Worm (Caenorhabditis elegans) whole organism, L1 larva: ENCODE measurements around the gene F33D4.6.

Experiments used
- C34B4.2 ChIP-seq: sonication (generic microtip); optimal IDR thresholded peaks from 2 replicates; lab custom pipeline; 2017; ENCODE audit warnings: mild to moderate bottlenecking, missing genetic modification characterization, missing compliant biosample characterization
- aha-1 ChIP-seq: fragments of 150-350 bp; optimal IDR thresholded peaks from 2 replicates; lab custom pipeline; 2014; ENCODE audit warnings: missing biosample characterization, missing genetic modification characterization
- aly-2 ChIP-seq: fragments of 150-350 bp; optimal IDR thresholded peaks from 2 replicates; lab custom pipeline; 2014; ENCODE audit warnings: missing biosample characterization, missing genetic modification characterization
- ama-1 ChIP-seq: fragments of 150-350 bp; optimal IDR thresholded peaks from 2 replicates; lab custom pipeline; 2014
- blmp-1 ChIP-seq: fragments of 150-350 bp; optimal IDR thresholded peaks from 2 replicates; lab custom pipeline; 2014; ENCODE audit warnings: missing biosample characterization, missing genetic modification characterization
- ceh-63 ChIP-seq: fragments of 200-800 bp; sonication (Bioruptor generic); optimal IDR thresholded peaks from 2 replicates; lab custom pipeline; 2018; ENCODE audit warnings: mild to moderate bottlenecking, missing genetic modification characterization, missing compliant biosample characterization
- ceh-8 ChIP-seq: fragments of 200-800 bp; sonication (Bioruptor generic); optimal IDR thresholded peaks from 2 replicates; lab custom pipeline; 2018; ENCODE audit warnings: mild to moderate bottlenecking, missing genetic modification characterization, moderate library complexity, missing compliant biosample characterization
- ceh-82 ChIP-seq, 3 experiments: fragments of 150-350 bp in 1 of 3; sonication (generic microtip) in 2 of 3; optimal IDR thresholded peaks; 2 replicates each; lab custom pipeline; 2014 to 2017; ENCODE audit warnings: missing biosample characterization in 3 of 3, missing genetic modification characterization in 3 of 3
- ces-1 ChIP-seq: fragments of 150-350 bp; optimal IDR thresholded peaks from 2 replicates; lab custom pipeline; 2014; ENCODE audit warnings: missing biosample characterization, missing genetic modification reagents, missing genetic modification characterization
- dpl-1 ChIP-seq, 3 experiments: fragments of 150-350 bp in 2 of 3; sonication (generic microtip) in 1 of 3; optimal IDR thresholded peaks; 2 replicates each; lab custom pipeline; 2014 to 2017; ENCODE audit warnings: missing biosample characterization in 3 of 3, missing genetic modification characterization in 3 of 3, missing genetic modification reagents in 3 of 3
- efl-1 ChIP-seq, 4 experiments: fragments of 150-350 bp; optimal IDR thresholded peaks in 3 of 4; peaks in 1 of 4; 1 replicate in 1 of 4; 2 replicates in 3 of 4; lab custom pipeline; 2014; ENCODE audit warnings: missing biosample characterization in 2 of 4, missing genetic modification characterization in 2 of 4, missing genetic modification reagents in 2 of 4
- egl-27 ChIP-seq, 2 experiments: fragments of 150-350 bp in 1 of 2; sonication (generic microtip); optimal IDR thresholded peaks; 3 replicates each; lab custom pipeline; 2017 to 2018; ENCODE audit warnings: missing biosample characterization in 2 of 2, missing genetic modification characterization in 2 of 2, missing genetic modification reagents in 2 of 2
- elt-2 ChIP-seq: sonication (generic microtip); optimal IDR thresholded peaks from 2 replicates; lab custom pipeline; 2016; ENCODE audit warnings: missing genetic modification characterization, mild to moderate bottlenecking, inconsistent platforms, missing compliant biosample characterization, missing genetic modification reagents
- fkh-10 ChIP-seq: sonication (generic microtip); optimal IDR thresholded peaks from 2 replicates; lab custom pipeline; 2017; ENCODE audit warnings: missing biosample characterization, missing genetic modification reagents, missing genetic modification characterization
- fkh-4 ChIP-seq: sonication (generic microtip); optimal IDR thresholded peaks from 2 replicates; lab custom pipeline; 2016; ENCODE audit warnings: missing compliant biosample characterization, missing genetic modification characterization, borderline replicate concordance
- fkh-8 ChIP-seq: sonication (generic microtip); optimal IDR thresholded peaks from 2 replicates; lab custom pipeline; 2016; ENCODE audit warnings: mild to moderate bottlenecking, missing genetic modification characterization, missing compliant biosample characterization
- fos-1 ChIP-seq: fragments of 150-350 bp; optimal IDR thresholded peaks from 2 replicates; lab custom pipeline; 2014; ENCODE audit warnings: missing biosample characterization, missing genetic modification characterization
- hlh-4 ChIP-seq: sonication (generic microtip); optimal IDR thresholded peaks from 2 replicates; lab custom pipeline; 2016; ENCODE audit warnings: mild to moderate bottlenecking, missing genetic modification characterization, missing compliant biosample characterization
- hpl-2 ChIP-seq: fragments of 150-350 bp; optimal IDR thresholded peaks from 2 replicates; lab custom pipeline; 2014; ENCODE audit warnings: missing biosample characterization, missing genetic modification reagents, missing genetic modification characterization
- irx-1 ChIP-seq: sonication (generic microtip); optimal IDR thresholded peaks from 2 replicates; lab custom pipeline; 2016; ENCODE audit warnings: missing genetic modification characterization, missing compliant biosample characterization
- lin-13 ChIP-seq: fragments of 150-350 bp; optimal IDR thresholded peaks from 2 replicates; lab custom pipeline; 2014; ENCODE audit warnings: missing biosample characterization, missing genetic modification reagents, missing genetic modification characterization
- lin-14 ChIP-seq: fragments of 200-800 bp; sonication (Bioruptor generic); optimal IDR thresholded peaks from 2 replicates; lab custom pipeline; 2018; ENCODE audit warnings: mild to moderate bottlenecking, missing genetic modification characterization, moderate library complexity, missing compliant biosample characterization
- lin-15B ChIP-seq: fragments of 150-350 bp; sonication (generic microtip); optimal IDR thresholded peaks from 3 replicates; lab custom pipeline; 2014; ENCODE audit warnings: missing biosample characterization, missing genetic modification characterization
- lin-39 ChIP-seq: fragments of 150-350 bp; optimal IDR thresholded peaks from 2 replicates; lab custom pipeline; 2014; ENCODE audit warnings: missing biosample characterization, missing genetic modification reagents, missing genetic modification characterization
- lsy-2 ChIP-seq, 2 experiments: fragments of 150-350 bp; optimal IDR thresholded peaks; 2 replicates each; lab custom pipeline; 2014; ENCODE audit warnings: missing biosample characterization in 2 of 2, missing genetic modification characterization in 2 of 2
- mdl-1 ChIP-seq, 2 experiments: fragments of 150-350 bp; optimal IDR thresholded peaks; 2 replicates each; lab custom pipeline; 2014 to 2017; ENCODE audit warnings: missing biosample characterization in 2 of 2, missing genetic modification characterization in 2 of 2, inconsistent platforms in 1 of 2
- nhr-11 ChIP-seq: fragments of 150-350 bp; optimal IDR thresholded peaks from 2 replicates; lab custom pipeline; 2014; ENCODE audit warnings: missing biosample characterization, missing genetic modification characterization
- nhr-12 ChIP-seq: sonication (generic microtip); optimal IDR thresholded peaks from 2 replicates; lab custom pipeline; 2017; ENCODE audit warnings: missing biosample characterization, missing genetic modification characterization
- nhr-71 ChIP-seq: sonication (generic microtip); optimal IDR thresholded peaks from 2 replicates; lab custom pipeline; 2016; ENCODE audit warnings: mild to moderate bottlenecking, missing genetic modification characterization, moderate library complexity, missing compliant biosample characterization
- nhr-77 ChIP-seq: fragments of 150-350 bp; optimal IDR thresholded peaks from 2 replicates; lab custom pipeline; 2014; ENCODE audit warnings: missing biosample characterization, missing genetic modification characterization
- pqm-1 ChIP-seq: sonication (generic microtip); optimal IDR thresholded peaks from 3 replicates; lab custom pipeline; 2017; ENCODE audit warnings: missing biosample characterization, missing genetic modification characterization
- skn-1 ChIP-seq: fragments of 150-350 bp; optimal IDR thresholded peaks from 2 replicates; lab custom pipeline; 2014; ENCODE audit warnings: missing biosample characterization, missing genetic modification characterization
- snpc-4 ChIP-seq: fragments of 150-350 bp; optimal IDR thresholded peaks from 2 replicates; lab custom pipeline; 2014; ENCODE audit warnings: missing biosample characterization, missing genetic modification characterization
- sox-4 ChIP-seq: sonication (generic microtip); optimal IDR thresholded peaks from 2 replicates; lab custom pipeline; 2016; ENCODE audit warnings: missing genetic modification characterization, missing compliant biosample characterization
- sptf-1 ChIP-seq: fragments of 150-350 bp; optimal IDR thresholded peaks from 2 replicates; lab custom pipeline; 2014; ENCODE audit warnings: missing biosample characterization, missing genetic modification characterization
- sup-37 ChIP-seq: fragments of 200-800 bp; sonication (Bioruptor generic); optimal IDR thresholded peaks from 2 replicates; lab custom pipeline; 2018; ENCODE audit warnings: mild to moderate bottlenecking, missing genetic modification characterization, missing compliant biosample characterization
- swsn-7 ChIP-seq: sonication (generic microtip); optimal IDR thresholded peaks from 2 replicates; lab custom pipeline; 2016; ENCODE audit warnings: missing genetic modification characterization, missing compliant biosample characterization
- tbx-2 ChIP-seq: sonication (generic microtip); optimal IDR thresholded peaks from 2 replicates; lab custom pipeline; 2016; ENCODE audit warnings: missing genetic modification characterization, missing compliant biosample characterization
- unc-30 ChIP-seq: sonication (generic microtip); optimal IDR thresholded peaks from 2 replicates; lab custom pipeline; 2017; ENCODE audit warnings: missing biosample characterization, missing genetic modification characterization
- unc-86 ChIP-seq: sonication (generic microtip); optimal IDR thresholded peaks from 2 replicates; lab custom pipeline; 2016; ENCODE audit warnings: missing genetic modification characterization, missing compliant biosample characterization

The F33D4.6 gene

ce11 chrIV:7757245-7757644, 39.4 kb upstream of the F33D4.6 start, which contains the start of gene C46A5.4:
C46A5.4 (minus strand) TSS chrIV:7757345.
- TF ChIP-seq sup-37 (GFP tag; lab: Kevin White, UChicago) (no peak), lin-15B (tag; lab: Kevin White, UChicago) (no peak), fkh-8 (no peak), hpl-2 (no peak), pqm-1 (tag; lab: Kevin White, UChicago) (no peak), lin-39 (tag; lab: Kevin White, UChicago) (no peak), fkh-10 (no peak), aly-2 (tag; lab: Kevin White, UChicago) (no peak), egl-27 (tag; optimal IDR thresholded peaks at IDR 0.05; lab: Kevin White, UChicago) (no peak), tbx-2 (tag; lab: Kevin White, UChicago) (no peak), swsn-7 (no peak), mdl-1 (tag; optimal IDR thresholded peaks at IDR 0.05; lab: Kevin White, UChicago) (no peak), lsy-2 (tag; optimal IDR thresholded peaks at IDR 0.05; lab: Kevin White, UChicago) (no peak), C34B4.2 (no peak), unc-30 (no peak), nhr-77 (tag; lab: Kevin White, UChicago) (no peak), dpl-1 (GFP tag; optimal IDR thresholded peaks at IDR 0.05; lab: Kevin White, UChicago) (no peak), irx-1 (tag; lab: Kevin White, UChicago) (no peak), ceh-8 (GFP tag; lab: Kevin White, UChicago) (no peak)

DNA sequence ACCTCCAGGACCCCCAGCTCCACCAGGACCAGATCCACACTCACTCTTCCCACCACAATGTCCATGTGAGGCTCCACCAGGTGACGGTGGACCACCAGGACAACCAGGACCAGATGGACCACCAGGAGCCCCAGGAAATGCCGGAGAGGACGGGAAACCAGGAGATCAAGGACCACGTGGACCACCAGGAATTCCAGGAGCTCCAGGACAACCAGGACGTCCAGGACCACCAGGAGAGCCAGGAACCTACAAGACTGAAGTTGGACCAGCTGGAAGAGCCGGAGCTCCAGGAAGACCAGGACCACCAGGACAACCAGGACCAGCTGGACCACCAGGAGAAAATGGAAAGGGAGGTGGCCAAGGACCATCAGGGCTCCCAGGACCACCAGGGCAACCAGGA, 36.3 kb upstream of the F33D4.6 start:
- no peak for TF ChIP-seq egl-27 (tag; optimal IDR thresholded peaks at IDR 0.05; lab: Kevin White, UChicago)
- TF ChIP-seq snpc-4: no peak
- TF ChIP-seq sptf-1 (tag; lab: Kevin White, UChicago): no peak
- no peak for TF ChIP-seq lin-14 (GFP tag; lab: Kevin White, UChicago)
- TF ChIP-seq pqm-1 (tag; lab: Kevin White, UChicago): no peak
- TF ChIP-seq skn-1 (tag; lab: Kevin White, UChicago): no peak
- no peak for TF ChIP-seq ama-1
- TF ChIP-seq ceh-63 (GFP tag; lab: Kevin White, UChicago): no peak
- no peak for TF ChIP-seq nhr-11 (tag; lab: Kevin White, UChicago)
- no peak for TF ChIP-seq fkh-10
- no peak for TF ChIP-seq unc-86 (tag; lab: Kevin White, UChicago)
- no peak for TF ChIP-seq fkh-4 (tag; lab: Kevin White, UChicago)
- no peak for TF ChIP-seq lin-39 (tag; lab: Kevin White, UChicago)
- TF ChIP-seq nhr-71 (tag; lab: Kevin White, UChicago): no peak
- TF ChIP-seq fos-1 (tag; lab: Kevin White, UChicago): no peak
- no peak for TF ChIP-seq ceh-82 (tag; optimal IDR thresholded peaks at IDR 0.05; lab: Kevin White, UChicago)
- no peak for TF ChIP-seq lin-13 (GFP tag; lab: Kevin White, UChicago)
- no peak for TF ChIP-seq ces-1 (GFP tag; lab: Kevin White, UChicago)
- no peak for TF ChIP-seq mdl-1 (tag; optimal IDR thresholded peaks at IDR 0.05; lab: Kevin White, UChicago)
- TF ChIP-seq aha-1: no peak

- no peak for TF ChIP-seq blmp-1 (tag; lab: Kevin White, UChicago)
- TF ChIP-seq efl-1 (optimal IDR thresholded peaks at IDR 0.05; lab: Kevin White, UChicago): no peak
- TF ChIP-seq efl-1 (GFP tag; optimal IDR thresholded peaks at IDR 0.05 in 1 of 2; lab: Kevin White, UChicago): peak in 1 of 2 experiments; percentile 14
- TF ChIP-seq unc-30: no peak
Observed at ce11 chrIV:7753108-7753507, 35.3 kb upstream of the F33D4.6 start, which contains the start of gene col-14. col-14 (plus strand) TSS chrIV:7753408.

- TF ChIP-seq nhr-12 (tag; lab: Kevin White, UChicago) (no peak), elt-2 (tag; lab: Kevin White, UChicago) (peak; percentile 49), hlh-4 (no peak), sox-4 (tag; lab: Kevin White, UChicago) (no peak)
Observed at ce11 chrIV:7747838-7748237, 30.0 kb upstream of the F33D4.6 start, which contains the start of gene klo-1. klo-1 (minus strand) TSS chrIV:7748225.
